Fruit fly (Drosophila melanogaster) whole organism: Measurements from ENCODE around the gene Neurl4.

Experiments
- CG8478 ChIP-seq: fragments of >200 bp; optimal IDR thresholded peaks from 2 replicates; lab custom pipeline; 2018; ENCODE audit warnings: inconsistent platforms
- Dll ChIP-seq: fragments of >200 bp; optimal IDR thresholded peaks from 2 replicates; lab custom pipeline; 2017
- EcR ChIP-seq, 2 experiments: fragments of >200 bp; optimal IDR thresholded peaks; 2 replicates each; lab custom pipeline; 2017; ENCODE audit warnings: missing biosample characterization in 2 of 2, missing genetic modification characterization in 2 of 2, missing genetic modification reagents in 2 of 2
- pan ChIP-seq: fragments of >200 bp; optimal IDR thresholded peaks from 2 replicates; lab custom pipeline; 2017
- psq ChIP-seq: fragments of >200 bp; optimal IDR thresholded peaks from 2 replicates; lab custom pipeline; 2017

dm6 chr3L:14027549-14027948 lies 22.1 kb downstream of the Neurl4 start:
- TF ChIP-seq psq (lab: Kevin White, UChicago) (no peak), CG8478 (lab: Kevin White, UChicago) (no peak), Dll (no peak), EcR (GFP tag; optimal IDR thresholded peaks at IDR 0.05; lab: Kevin White, UChicago) (no peak), pan (no peak)
